Fruit fly (Drosophila melanogaster) whole organism, embryonic: ENCODE measurements around the gene CG42814.

Experiments
- Abd-B ChIP-seq: fragments of 200-800 bp; sonication (Bioruptor generic); optimal IDR thresholded peaks from 2 replicates; lab custom pipeline; 2018; ENCODE audit warnings: missing biosample characterization, mild to moderate bottlenecking, missing genetic modification characterization, moderate library complexity
- BEAF-32 ChIP-seq: fragments of 200-800 bp; sonication (Bioruptor generic); optimal IDR thresholded peaks from 3 replicates; lab custom pipeline; 2017; ENCODE audit warnings: missing biosample characterization, missing genetic modification characterization, mild to moderate bottlenecking, moderate library complexity, missing genetic modification reagents
- Bgb ChIP-seq: fragments of 200-800 bp; sonication (Bioruptor generic); IDR thresholded peaks from 2 replicates; pipeline ENCODE4 v1.3.6; 2022; ENCODE audit warnings: missing biosample characterization, missing genetic modification characterization; ENCODE audit not compliant: partially characterized antibody
- CG12071 ChIP-seq: fragments of 200-800 bp; sonication (Bioruptor generic); optimal IDR thresholded peaks from 3 replicates; lab custom pipeline; 2018; ENCODE audit warnings: missing biosample characterization, mild to moderate bottlenecking, missing genetic modification characterization
- CG12155 ChIP-seq: fragments of 200-800 bp; sonication (Bioruptor generic); optimal IDR thresholded peaks from 3 replicates; lab custom pipeline; 2016; ENCODE audit warnings: missing biosample characterization, missing genetic modification characterization
- CG12391 ChIP-seq: fragments of 200-800 bp; sonication (Bioruptor generic); optimal IDR thresholded peaks from 3 replicates; lab custom pipeline; 2018; ENCODE audit warnings: missing biosample characterization, mild to moderate bottlenecking, missing genetic modification characterization, moderate library complexity
- CG12942 ChIP-seq: fragments of 200-800 bp; sonication (Bioruptor generic); optimal IDR thresholded peaks from 3 replicates; lab custom pipeline; 2016; ENCODE audit warnings: missing biosample characterization, missing genetic modification characterization
- CG13287 ChIP-seq: fragments of 200-800 bp; sonication (Bioruptor generic); IDR thresholded peaks from 2 replicates; pipeline ENCODE4 v1.3.6; 2022; ENCODE audit warnings: missing biosample characterization, missing genetic modification characterization; ENCODE audit not compliant: partially characterized antibody
- CG13624 ChIP-seq: fragments of 200-800 bp; sonication (Bioruptor generic); optimal IDR thresholded peaks from 2 replicates; lab custom pipeline; 2016; ENCODE audit warnings: missing biosample characterization, missing genetic modification characterization
- CG15601 ChIP-seq: fragments of 200-800 bp; sonication (Bioruptor generic); optimal IDR thresholded peaks from 3 replicates; lab custom pipeline; 2019; ENCODE audit warnings: missing biosample characterization, mild to moderate bottlenecking, missing genetic modification characterization, moderate library complexity
- CG1603 ChIP-seq: fragments of 200-800 bp; sonication (Bioruptor generic); optimal IDR thresholded peaks from 2 replicates; lab custom pipeline; 2019; ENCODE audit warnings: missing biosample characterization, mild to moderate bottlenecking, missing genetic modification characterization, moderate library complexity
- CG17385 ChIP-seq: fragments of 200-800 bp; sonication (Bioruptor generic); optimal IDR thresholded peaks from 3 replicates; lab custom pipeline; 2018; ENCODE audit warnings: missing biosample characterization, mild to moderate bottlenecking, missing genetic modification characterization
- CG34224 ChIP-seq: fragments of 200-800 bp; sonication (Bioruptor generic); IDR thresholded peaks from 3 replicates; pipeline ENCODE4 v1.3.6; 2022; ENCODE audit warnings: missing biosample characterization, missing genetic modification characterization; ENCODE audit not compliant: partially characterized antibody
- CG42726 ChIP-seq: fragments of 200-800 bp; sonication (Bioruptor generic); IDR thresholded peaks from 2 replicates; pipeline ENCODE4 v1.3.6; 2022; ENCODE audit warnings: missing biosample characterization, missing genetic modification characterization; ENCODE audit not compliant: partially characterized antibody
- CG4424 ChIP-seq: fragments of 200-800 bp; sonication (Bioruptor generic); optimal IDR thresholded peaks from 3 replicates; lab custom pipeline; 2016; ENCODE audit warnings: missing biosample characterization, missing genetic modification characterization
- CG4617 ChIP-seq: fragments of 200-800 bp; sonication (Bioruptor generic); optimal IDR thresholded peaks from 3 replicates; lab custom pipeline; 2016; ENCODE audit warnings: missing biosample characterization, missing genetic modification characterization, borderline replicate concordance
- CG4707 ChIP-seq: fragments of 200-800 bp; sonication (Bioruptor generic); optimal IDR thresholded peaks from 2 replicates; lab custom pipeline; 2018; ENCODE audit warnings: missing biosample characterization, mild to moderate bottlenecking, missing genetic modification characterization, moderate library complexity
- CG6791 ChIP-seq: fragments of 200-800 bp; sonication (Bioruptor generic); IDR thresholded peaks from 3 replicates; pipeline ENCODE4 v1.3.6; 2022; ENCODE audit warnings: missing biosample characterization, missing genetic modification characterization; ENCODE audit not compliant: partially characterized antibody
- CG8359 ChIP-seq: fragments of 200-800 bp; sonication (Bioruptor generic); optimal IDR thresholded peaks from 2 replicates; lab custom pipeline; 2017; ENCODE audit warnings: missing biosample characterization, mild to moderate bottlenecking, missing genetic modification characterization, borderline replicate concordance
- CG8924 ChIP-seq: fragments of 200-800 bp; optimal IDR thresholded peaks from 3 replicates; lab custom pipeline; 2019; ENCODE audit warnings: missing biosample characterization, mild to moderate bottlenecking, missing genetic modification characterization, moderate library complexity
- CG9609 ChIP-seq: fragments of 200-800 bp; sonication (Bioruptor generic); optimal IDR thresholded peaks from 3 replicates; lab custom pipeline; 2016; ENCODE audit warnings: missing biosample characterization, missing genetic modification characterization
- CG9932 ChIP-seq: fragments of 200-800 bp; sonication (Bioruptor generic); IDR thresholded peaks from 2 replicates; pipeline ENCODE4 v1.3.6; 2022; ENCODE audit warnings: missing biosample characterization, missing genetic modification characterization
- CHES-1-like ChIP-seq: fragments of 200-800 bp; sonication (Bioruptor generic); optimal IDR thresholded peaks from 2 replicates; lab custom pipeline; 2016; ENCODE audit warnings: missing biosample characterization, missing genetic modification characterization
- Dbx ChIP-seq: fragments of 200-800 bp; sonication (Bioruptor generic); IDR thresholded peaks from 3 replicates; pipeline ENCODE4 v1.3.6; 2022; ENCODE audit warnings: missing biosample characterization, missing genetic modification characterization
- Dll ChIP-seq: fragments of 200-800 bp; sonication (Bioruptor generic); IDR thresholded peaks from 4 replicates; pipeline ENCODE4 v1.3.6; 2022; ENCODE audit warnings: missing biosample characterization, missing genetic modification characterization; ENCODE audit not compliant: partially characterized antibody
- MESR4 ChIP-seq: fragments of 200-800 bp; sonication (Bioruptor generic); optimal IDR thresholded peaks from 2 replicates; lab custom pipeline; 2018; ENCODE audit warnings: missing biosample characterization, mild to moderate bottlenecking, missing genetic modification characterization, moderate library complexity
- Myb ChIP-seq: fragments of 200-800 bp; sonication (Bioruptor generic); optimal IDR thresholded peaks from 2 replicates; lab custom pipeline; 2016; ENCODE audit warnings: missing biosample characterization, missing genetic modification characterization
- Neu2 ChIP-seq: fragments of 200-800 bp; sonication (Bioruptor generic); optimal IDR thresholded peaks from 3 replicates; lab custom pipeline; 2016; ENCODE audit warnings: missing biosample characterization, missing genetic modification characterization, borderline replicate concordance
- Optix ChIP-seq: fragments of 200-800 bp; sonication (Bioruptor generic); IDR thresholded peaks from 3 replicates; pipeline ENCODE4 v1.3.6; 2022; ENCODE audit warnings: missing biosample characterization, missing genetic modification characterization
- ara ChIP-seq: fragments of 200-800 bp; sonication (Bioruptor generic); IDR thresholded peaks from 2 replicates; pipeline ENCODE4 v1.3.6; 2022; ENCODE audit warnings: missing biosample characterization, missing genetic modification characterization
- ash1 ChIP-seq: fragments of 200-800 bp; sonication (Bioruptor generic); optimal IDR thresholded peaks from 2 replicates; lab custom pipeline; 2018; ENCODE audit warnings: missing biosample characterization, mild to moderate bottlenecking, missing genetic modification characterization
- ato ChIP-seq: fragments of 200-800 bp; sonication (Bioruptor generic); IDR thresholded peaks from 2 replicates; pipeline ENCODE4 v1.3.6; 2022; ENCODE audit warnings: missing biosample characterization, missing genetic modification characterization; ENCODE audit not compliant: partially characterized antibody
- bab2 ChIP-seq: fragments of 200-800 bp; sonication (Bioruptor generic); optimal IDR thresholded peaks from 2 replicates; lab custom pipeline; 2016; ENCODE audit warnings: missing biosample characterization, missing genetic modification characterization
- chm ChIP-seq: fragments of 200-800 bp; sonication (Bioruptor generic); IDR thresholded peaks from 2 replicates; pipeline ENCODE4 v1.3.6; 2022; ENCODE audit warnings: missing biosample characterization, missing genetic modification characterization
- dm ChIP-seq: fragments of 200-800 bp; sonication (Bioruptor generic); optimal IDR thresholded peaks from 3 replicates; lab custom pipeline; 2016; ENCODE audit warnings: missing biosample characterization, missing genetic modification characterization
- dysf ChIP-seq: fragments of 200-800 bp; sonication (Bioruptor generic); IDR thresholded peaks from 3 replicates; pipeline ENCODE4 v1.3.6; 2022; ENCODE audit warnings: missing biosample characterization, missing genetic modification characterization
- inv ChIP-seq: fragments of 200-800 bp; sonication (Bioruptor generic); IDR thresholded peaks from 2 replicates; pipeline ENCODE4 v1.3.6; 2022; ENCODE audit warnings: missing biosample characterization, missing genetic modification characterization; ENCODE audit not compliant: partially characterized antibody
- jumu ChIP-seq: fragments of 200-800 bp; sonication (Bioruptor generic); optimal IDR thresholded peaks from 3 replicates; lab custom pipeline; 2016; ENCODE audit warnings: missing biosample characterization, missing genetic modification characterization
- kah ChIP-seq: fragments of 200-800 bp; sonication (Bioruptor generic); optimal IDR thresholded peaks from 2 replicates; lab custom pipeline; 2018; ENCODE audit warnings: missing biosample characterization, mild to moderate bottlenecking, missing genetic modification characterization
- knrl ChIP-seq: fragments of 200-800 bp; sonication (Bioruptor generic); IDR thresholded peaks from 3 replicates; pipeline ENCODE4 v1.3.6; 2022; ENCODE audit warnings: missing biosample characterization, missing genetic modification characterization; ENCODE audit not compliant: partially characterized antibody
- pzg ChIP-seq: fragments of 200-800 bp; sonication (Bioruptor generic); optimal IDR thresholded peaks from 3 replicates; lab custom pipeline; 2018; ENCODE audit warnings: missing biosample characterization, mild to moderate bottlenecking, missing genetic modification characterization, moderate library complexity
- row ChIP-seq: fragments of 200-800 bp; sonication (Bioruptor generic); IDR thresholded peaks from 3 replicates; pipeline ENCODE4 v1.3.6; 2022; ENCODE audit warnings: missing biosample characterization, missing genetic modification characterization
- sens ChIP-seq: fragments of 200-800 bp; sonication (Bioruptor generic); peaks from one replicate; lab custom pipeline; 2016; ENCODE audit warnings: missing biosample characterization, missing genetic modification characterization
- slbo ChIP-seq: fragments of 200-800 bp; sonication (Bioruptor generic); IDR thresholded peaks from 2 replicates; pipeline ENCODE4 v1.3.6; 2022; ENCODE audit warnings: missing biosample characterization, missing genetic modification characterization
- tgo ChIP-seq: fragments of 200-800 bp; sonication (Bioruptor generic); IDR thresholded peaks from 3 replicates; pipeline ENCODE4 v1.3.6; 2022; ENCODE audit warnings: missing biosample characterization, missing genetic modification characterization
- tio ChIP-seq: fragments of 200-800 bp; sonication (Bioruptor generic); optimal IDR thresholded peaks from 2 replicates; lab custom pipeline; 2017; ENCODE audit warnings: missing biosample characterization, missing genetic modification characterization, inconsistent platforms
- tna ChIP-seq: fragments of 200-800 bp; sonication (Bioruptor generic); IDR thresholded peaks from 2 replicates; pipeline ENCODE4 v1.3.6; 2022; ENCODE audit warnings: missing biosample characterization, missing genetic modification characterization; ENCODE audit not compliant: partially characterized antibody

Gene CG42814

DNA sequence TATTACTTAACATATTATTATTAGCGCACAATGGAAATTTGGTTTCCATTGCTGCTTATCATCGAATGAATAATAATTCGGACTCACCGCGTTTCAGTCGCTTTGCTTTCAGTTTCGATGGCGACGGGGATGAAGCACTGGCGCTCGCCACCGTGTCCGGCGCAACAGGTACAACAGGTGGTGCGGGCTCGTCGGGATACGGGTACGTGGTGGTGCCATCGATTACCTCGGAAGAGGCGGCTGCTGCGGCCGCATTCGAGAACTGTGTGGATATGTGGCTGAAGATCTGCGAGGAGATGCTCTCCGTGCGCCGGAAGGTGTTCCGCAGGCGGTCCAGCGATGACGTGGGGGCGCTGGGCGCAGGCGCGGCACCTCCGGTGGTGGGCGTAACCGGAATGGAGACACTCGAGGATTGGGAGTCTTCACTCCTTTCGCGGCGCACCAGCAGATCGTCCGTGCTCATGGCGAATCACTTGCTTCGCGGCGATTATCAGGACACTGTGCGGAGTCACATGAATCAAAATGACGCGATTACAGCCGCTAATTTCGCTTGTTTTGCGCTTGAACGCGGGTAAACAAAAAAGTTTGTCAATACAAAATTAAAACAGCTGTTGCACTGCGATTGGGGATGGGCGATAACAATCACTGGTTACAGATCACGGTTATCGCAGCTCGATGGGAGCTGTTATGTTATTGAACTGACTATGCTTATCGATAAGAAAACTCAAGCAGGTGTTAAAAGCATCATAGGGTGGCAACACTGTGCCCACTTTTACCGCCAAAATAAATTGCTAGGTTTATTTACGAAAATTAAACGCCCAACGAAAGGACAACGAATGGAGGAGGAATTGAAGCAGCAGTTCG, 9.4 kb upstream of the CG42814 start, which contains the start of the genes CG31064 and PolA2 (continued):
- TF ChIP-seq slbo (GFP tag; lab: Robert Waterston, UW) (peak; percentile 23; the same call in 1 of the 2 replicates), ato (GFP tag; lab: Robert Waterston, UW) (peak; percentile 75), chm (GFP tag; lab: Robert Waterston, UW) (no peak), inv (GFP tag; lab: Robert Waterston, UW) (peak; percentile 60; the same call in 1 of the 2 replicates), bab2 (no peak), CG12071 (no peak), CG9609 (GFP tag; lab: Kevin White, UChicago) (no peak), pzg (GFP tag; lab: Kevin White, UChicago) (peak; percentile 95), Abd-B (GFP tag; lab: Kevin White, UChicago) (no peak), sens (GFP tag; lab: Kevin White, UChicago) (peak; percentile 72), CG12155 (GFP tag; lab: Kevin White, UChicago) (peak; percentile 8), Dll (GFP tag; lab: Robert Waterston, UW) (peak; percentile 81), CG42726 (GFP tag; lab: Robert Waterston, UW) (peak; percentile 69; the same call in 1 of the 2 replicates), CG12942 (GFP tag; lab: Kevin White, UChicago) (no peak), tgo (GFP tag; lab: Robert Waterston, UW) (no peak), Optix (0 out of 3 replicates have a peak, but pooled peaks have one; percentile 5), CG13624 (GFP tag; lab: Kevin White, UChicago) (peak; percentile 7), CG4707 (GFP tag; lab: Kevin White, UChicago) (peak; percentile 10), CG4617 (GFP tag; lab: Kevin White, UChicago) (peak; percentile 35), CG8924 (peak; percentile 9), CG4424 (GFP tag; lab: Kevin White, UChicago) (no peak), ara (0 out of 2 replicates have a peak, but pooled peaks have one; percentile 35), CHES-1-like (GFP tag; lab: Kevin White, UChicago) (peak; percentile 29), CG12391 (tag; lab: Kevin White, UChicago) (peak; percentile 3), Bgb (GFP tag; lab: Robert Waterston, UW) (peak; percentile 86), tna (peak; percentile 83), CG13287 (GFP tag; lab: Robert Waterston, UW) (peak; percentile 88), kah (GFP tag; lab: Kevin White, UChicago) (peak; percentile 59), row (peak; percentile 46; the same call in 1 of the 3 replicates), CG9932 (GFP tag; lab: Robert Waterston, UW) (peak; percentile 42; the same call in 1 of the 2 replicates), CG17385 (no peak), Myb (peak; percentile 67), dysf (GFP tag; lab: Robert Waterston, UW) (no peak), dm (peak; percentile 42), CG1603 (tag; lab: Kevin White, UChicago) (no peak), Dbx (peak; percentile 13; the same call in 1 of the 3 replicates), CG15601 (tag; lab: Kevin White, UChicago) (peak; percentile 15), CG8359 (GFP tag; lab: Kevin White, UChicago) (no peak), Neu2 (no peak), BEAF-32 (GFP tag; lab: Kevin White, UChicago) (peak; percentile 70), CG6791 (GFP tag; lab: Robert Waterston, UW) (peak; percentile 85), tio (GFP tag; lab: Kevin White, UChicago) (no peak), jumu (peak; percentile 34), MESR4 (peak; percentile 51), ash1 (GFP tag; lab: Kevin White, UChicago) (no peak), CG34224 (peak; percentile 89), knrl (GFP tag; lab: Robert Waterston, UW) (peak; percentile 58; the same call in 2 of the 3 replicates)
